Fruit fly (Drosophila melanogaster) whole organism, embryonic: ENCODE measurements around the gene CG15019.

ENCODE experiments used
- Asciz ChIP-seq: fragments of 200-800 bp; sonication (Bioruptor generic); optimal IDR thresholded peaks from 2 replicates; lab custom pipeline; 2017; ENCODE audit warnings: missing biosample characterization, mild to moderate bottlenecking, missing genetic modification characterization, missing genetic modification reagents
- Awh ChIP-seq: fragments of 200-800 bp; sonication (Bioruptor generic); IDR thresholded peaks from 2 replicates; pipeline ENCODE4, ENCODE4 v1.3.6; 2022; ENCODE audit warnings: missing biosample characterization, missing genetic modification characterization
- CG10462 ChIP-seq: fragments of 200-800 bp; sonication (Bioruptor generic); optimal IDR thresholded peaks from 2 replicates; lab custom pipeline; 2016; ENCODE audit warnings: missing biosample characterization, missing genetic modification characterization
- CG13424 ChIP-seq: fragments of 200-800 bp; sonication (Bioruptor generic); optimal IDR thresholded peaks from 2 replicates; lab custom pipeline; 2019; ENCODE audit warnings: missing biosample characterization, mild to moderate bottlenecking, missing genetic modification characterization, moderate library complexity
- CG14014 ChIP-seq: fragments of 200-800 bp; sonication (Bioruptor generic); IDR thresholded peaks from 2 replicates; pipeline ENCODE4 v1.3.6; 2022; ENCODE audit warnings: missing biosample characterization, missing genetic modification characterization
- CG14441 ChIP-seq: fragments of 200-800 bp; sonication (Bioruptor generic); IDR thresholded peaks from 2 replicates; pipeline ENCODE4 v1.3.6; 2022; ENCODE audit warnings: missing biosample characterization, missing genetic modification characterization
- CG15601 ChIP-seq: fragments of 200-800 bp; sonication (Bioruptor generic); optimal IDR thresholded peaks from 3 replicates; lab custom pipeline; 2019; ENCODE audit warnings: missing biosample characterization, mild to moderate bottlenecking, missing genetic modification characterization, moderate library complexity
- CG16863 ChIP-seq: fragments of 200-800 bp; sonication (Bioruptor generic); optimal IDR thresholded peaks from 3 replicates; lab custom pipeline; 2016; ENCODE audit warnings: missing biosample characterization, missing genetic modification characterization
- CG17829 ChIP-seq: fragments of 200-800 bp; optimal IDR thresholded peaks from 2 replicates; lab custom pipeline; 2019; ENCODE audit warnings: missing biosample characterization, mild to moderate bottlenecking, missing genetic modification characterization, moderate library complexity
- CG18262 ChIP-seq: fragments of 200-800 bp; optimal IDR thresholded peaks from 3 replicates; lab custom pipeline; 2019; ENCODE audit warnings: missing biosample characterization, mild to moderate bottlenecking, missing genetic modification characterization, moderate library complexity
- CG18619 ChIP-seq: fragments of 200-800 bp; sonication (Bioruptor generic); optimal IDR thresholded peaks from 3 replicates; lab custom pipeline; 2017; ENCODE audit warnings: missing biosample characterization, mild to moderate bottlenecking, missing genetic modification characterization
- CG2678 ChIP-seq: fragments of 200-800 bp; sonication (Bioruptor generic); optimal IDR thresholded peaks from 3 replicates; lab custom pipeline; 2019; ENCODE audit warnings: missing biosample characterization, mild to moderate bottlenecking, missing genetic modification characterization, moderate library complexity
- CG30431 ChIP-seq: fragments of 200-800 bp; sonication (Bioruptor generic); optimal IDR thresholded peaks from 2 replicates; lab custom pipeline; 2017; ENCODE audit warnings: missing biosample characterization, missing genetic modification characterization
- CG32767 ChIP-seq: fragments of 200-800 bp; sonication (Bioruptor generic); IDR thresholded peaks from 2 replicates; pipeline ENCODE4 v1.3.6; 2022; ENCODE audit warnings: missing biosample characterization, missing genetic modification characterization
- CG34376 ChIP-seq: fragments of 200-800 bp; sonication (Bioruptor generic); optimal IDR thresholded peaks from 2 replicates; lab custom pipeline; 2018; ENCODE audit warnings: missing biosample characterization, mild to moderate bottlenecking, missing genetic modification characterization
- CG4282 ChIP-seq: fragments of 200-800 bp; sonication (Bioruptor generic); optimal IDR thresholded peaks from 2 replicates; lab custom pipeline; 2016; ENCODE audit warnings: missing biosample characterization, missing genetic modification characterization
- CG6272 ChIP-seq: fragments of 200-800 bp; sonication (Bioruptor generic); IDR thresholded peaks from 2 replicates; pipeline ENCODE4 v1.3.6; 2022; ENCODE audit warnings: missing biosample characterization, missing genetic modification characterization
- CG7271 ChIP-seq: fragments of 200-800 bp; sonication (Bioruptor generic); optimal IDR thresholded peaks from 2 replicates; lab custom pipeline; 2018; ENCODE audit warnings: missing biosample characterization, mild to moderate bottlenecking, missing genetic modification characterization, moderate library complexity
- CG7372 ChIP-seq: fragments of 200-800 bp; sonication (Bioruptor generic); IDR thresholded peaks from 2 replicates; pipeline ENCODE4 v1.3.6; 2022; ENCODE audit warnings: missing biosample characterization, missing genetic modification characterization
- CG8478 ChIP-seq: fragments of >200 bp; optimal IDR thresholded peaks from 2 replicates; lab custom pipeline; 2018
- CG9437 ChIP-seq: fragments of 200-800 bp; sonication (Bioruptor generic); optimal IDR thresholded peaks from 2 replicates; lab custom pipeline; 2018; ENCODE audit warnings: missing biosample characterization, mild to moderate bottlenecking, missing genetic modification characterization
- CrebB ChIP-seq: fragments of 200-800 bp; sonication (Bioruptor generic); optimal IDR thresholded peaks from 3 replicates; lab custom pipeline; 2018; ENCODE audit warnings: missing biosample characterization, mild to moderate bottlenecking, missing genetic modification characterization
- E2f1 ChIP-seq: fragments of 200-800 bp; sonication (Bioruptor generic); IDR thresholded peaks from 2 replicates; pipeline ENCODE4 v1.3.6; 2022; ENCODE audit warnings: missing biosample characterization, missing genetic modification characterization
- Fer1 ChIP-seq: fragments of 200-800 bp; sonication (Bioruptor generic); optimal IDR thresholded peaks from 2 replicates; lab custom pipeline; 2017; ENCODE audit warnings: missing biosample characterization, mild to moderate bottlenecking, missing genetic modification characterization
- Hey ChIP-seq: fragments of 200-800 bp; sonication (Bioruptor generic); optimal IDR thresholded peaks from 3 replicates; lab custom pipeline; 2018; ENCODE audit warnings: missing biosample characterization, mild to moderate bottlenecking, missing genetic modification characterization
- HmgZ ChIP-seq: fragments of 200-800 bp; sonication (Bioruptor generic); optimal IDR thresholded peaks from 2 replicates; lab custom pipeline; 2018; ENCODE audit warnings: missing biosample characterization, mild to moderate bottlenecking, missing genetic modification characterization
- Hmr ChIP-seq: fragments of 200-800 bp; sonication (Bioruptor generic); optimal IDR thresholded peaks from 3 replicates; lab custom pipeline; 2017; ENCODE audit warnings: mild to moderate bottlenecking, missing biosample characterization, missing genetic modification reagents, missing genetic modification characterization
- MESR4 ChIP-seq: fragments of 200-800 bp; sonication (Bioruptor generic); optimal IDR thresholded peaks from 2 replicates; lab custom pipeline; 2018; ENCODE audit warnings: missing biosample characterization, mild to moderate bottlenecking, missing genetic modification characterization, moderate library complexity
- Myb ChIP-seq: fragments of 200-800 bp; sonication (Bioruptor generic); optimal IDR thresholded peaks from 2 replicates; lab custom pipeline; 2016; ENCODE audit warnings: missing biosample characterization, missing genetic modification characterization
- Nf-YB ChIP-seq: fragments of 200-800 bp; sonication (Bioruptor generic); optimal IDR thresholded peaks from 3 replicates; lab custom pipeline; 2019; ENCODE audit warnings: missing biosample characterization, mild to moderate bottlenecking, missing genetic modification characterization, moderate library complexity
- NfI ChIP-seq: fragments of 200-800 bp; sonication (Bioruptor generic); optimal IDR thresholded peaks from 3 replicates; lab custom pipeline; 2018; ENCODE audit warnings: missing biosample characterization, mild to moderate bottlenecking, missing genetic modification characterization, moderate library complexity
- Rfx ChIP-seq: fragments of 200-800 bp; sonication (Bioruptor generic); IDR thresholded peaks from 2 replicates; pipeline ENCODE4 v1.3.6; 2022; ENCODE audit warnings: missing biosample characterization, missing genetic modification characterization
- Side ChIP-seq: fragments of 200-800 bp; sonication (Bioruptor generic); optimal IDR thresholded peaks from 2 replicates; lab custom pipeline; 2016; ENCODE audit warnings: missing biosample characterization, missing genetic modification characterization
- Sry-δ ChIP-seq: fragments of 200-800 bp; sonication (Bioruptor generic); optimal IDR thresholded peaks from 2 replicates; lab custom pipeline; 2016; ENCODE audit warnings: missing biosample characterization, missing genetic modification characterization
- bab2 ChIP-seq: fragments of 200-800 bp; sonication (Bioruptor generic); optimal IDR thresholded peaks from 2 replicates; lab custom pipeline; 2016; ENCODE audit warnings: missing biosample characterization, missing genetic modification characterization
- chm ChIP-seq: fragments of 200-800 bp; sonication (Bioruptor generic); IDR thresholded peaks from 2 replicates; pipeline ENCODE4 v1.3.6; 2022; ENCODE audit warnings: missing biosample characterization, missing genetic modification characterization
- ci ChIP-seq: fragments of 200-800 bp; sonication (Bioruptor generic); IDR thresholded peaks from 3 replicates; pipeline ENCODE4 v1.3.6; 2022; ENCODE audit warnings: missing biosample characterization, missing genetic modification characterization
- croc ChIP-seq: fragments of 200-800 bp; sonication (Bioruptor generic); conservative IDR thresholded peaks from 3 replicates; pipeline ENCODE4 v1.3.6; 2022; ENCODE audit warnings: missing biosample characterization, missing genetic modification characterization
- dm ChIP-seq: fragments of 200-800 bp; sonication (Bioruptor generic); optimal IDR thresholded peaks from 3 replicates; lab custom pipeline; 2016; ENCODE audit warnings: missing biosample characterization, missing genetic modification characterization
- dmrt99B ChIP-seq: fragments of 200-800 bp; sonication (Bioruptor generic); optimal IDR thresholded peaks from 2 replicates; lab custom pipeline; 2018; ENCODE audit warnings: missing biosample characterization, mild to moderate bottlenecking, missing genetic modification characterization, moderate library complexity
- en ChIP-seq: fragments of 200-800 bp; sonication (Bioruptor generic); optimal IDR thresholded peaks from 2 replicates; lab custom pipeline; 2016; ENCODE audit warnings: missing biosample characterization, missing genetic modification characterization
- gcm ChIP-seq: fragments of 200-800 bp; sonication (Bioruptor generic); optimal IDR thresholded peaks from 2 replicates; lab custom pipeline; 2019; ENCODE audit warnings: missing biosample characterization, mild to moderate bottlenecking, missing genetic modification characterization, moderate library complexity
- hth ChIP-seq: fragments of >200 bp; optimal IDR thresholded peaks from 2 replicates; lab custom pipeline; 2017; ENCODE audit warnings: inconsistent platforms
- maf-S ChIP-seq: fragments of 200-800 bp; sonication (Bioruptor generic); optimal IDR thresholded peaks from 2 replicates; lab custom pipeline; 2016; ENCODE audit warnings: missing biosample characterization, missing genetic modification characterization
- p53 ChIP-seq: fragments of 200-800 bp; sonication (Bioruptor generic); optimal IDR thresholded peaks from 2 replicates; lab custom pipeline; 2016; ENCODE audit warnings: missing biosample characterization, missing genetic modification characterization
- pita ChIP-seq: fragments of 200-800 bp; sonication (Bioruptor generic); optimal IDR thresholded peaks from 2 replicates; lab custom pipeline; 2017; ENCODE audit warnings: missing biosample characterization, mild to moderate bottlenecking, missing genetic modification characterization
- pnt ChIP-seq: fragments of 200-800 bp; sonication (Bioruptor generic); optimal IDR thresholded peaks from 3 replicates; lab custom pipeline; 2016; ENCODE audit warnings: missing biosample characterization, missing genetic modification characterization
- sd ChIP-seq: fragments of 200-800 bp; sonication (Bioruptor generic); optimal IDR thresholded peaks from 3 replicates; lab custom pipeline; 2018; ENCODE audit warnings: missing biosample characterization, mild to moderate bottlenecking, missing genetic modification characterization, moderate library complexity
- sens-2 ChIP-seq: fragments of 200-800 bp; sonication (Bioruptor generic); IDR thresholded peaks from 2 replicates; pipeline ENCODE4 v1.3.6; 2022; ENCODE audit warnings: missing biosample characterization, missing genetic modification characterization
- slou ChIP-seq: fragments of 200-800 bp; sonication (Bioruptor generic); optimal IDR thresholded peaks from 3 replicates; lab custom pipeline; 2016; ENCODE audit warnings: missing biosample characterization, missing genetic modification characterization
- vvl ChIP-seq: fragments of 200-800 bp; sonication (Bioruptor generic); IDR thresholded peaks from 2 replicates; pipeline ENCODE4 v1.3.6; 2022; ENCODE audit warnings: missing biosample characterization, missing genetic modification characterization
- wor ChIP-seq: fragments of 200-800 bp; sonication (Bioruptor generic); IDR thresholded peaks from 2 replicates; pipeline ENCODE4 v1.3.6; 2022; ENCODE audit warnings: missing biosample characterization, missing genetic modification characterization

Gene CG15019

dm6 chr3L:4413800-4414446 is 8.1 kb upstream of the CG15019 start (continued):
- TF ChIP-seq p53 (GFP tag; lab: Kevin White, UChicago) = no peak
- no peak for TF ChIP-seq CG10462
- no peak for TF ChIP-seq Nf-YB
- TF ChIP-seq CG17829 (tag; lab: Kevin White, UChicago) = no peak
- TF ChIP-seq MESR4 = no peak
- no peak for TF ChIP-seq NfI (GFP tag; lab: Kevin White, UChicago)
- no peak for TF ChIP-seq CG15601 (tag; lab: Kevin White, UChicago)
- TF ChIP-seq dmrt99B (tag; lab: Kevin White, UChicago) = no peak
- peak; percentile 20 for TF ChIP-seq Fer1 (GFP tag; lab: Kevin White, UChicago)
- TF ChIP-seq HmgZ (tag; lab: Kevin White, UChicago) = peak; percentile 45
- no peak for TF ChIP-seq Sry-δ (GFP tag; lab: Kevin White, UChicago)
- TF ChIP-seq Side = no peak
- no peak for TF ChIP-seq CG30431 (GFP tag; lab: Kevin White, UChicago)
- TF ChIP-seq slou (GFP tag; lab: Kevin White, UChicago) = no peak
- no peak for TF ChIP-seq pnt (GFP tag; lab: Kevin White, UChicago)
- TF ChIP-seq CG6272 = no peak
- TF ChIP-seq croc (GFP tag; lab: Robert Waterston, UW) = no peak
- TF ChIP-seq CG8478 (lab: Kevin White, UChicago) = no peak
- TF ChIP-seq dm (GFP tag; lab: Kevin White, UChicago) = no peak
- TF ChIP-seq CG18619 = no peak
- TF ChIP-seq CG14014 (GFP tag; lab: Robert Waterston, UW) = peak; percentile 47; the same call in 1 of the 2 replicates
- no peak for TF ChIP-seq CG2678 (tag; lab: Kevin White, UChicago)
- no peak for TF ChIP-seq Awh
- peak; percentile 46 for TF ChIP-seq CrebB (tag; lab: Kevin White, UChicago)
- TF ChIP-seq gcm (GFP tag; lab: Kevin White, UChicago) = no peak
- no peak for TF ChIP-seq Hmr (GFP tag; lab: Kevin White, UChicago)
- no peak for TF ChIP-seq wor
- peak; percentile 91 for TF ChIP-seq CG34376
- TF ChIP-seq en (GFP tag; lab: Kevin White, UChicago) = no peak
- TF ChIP-seq CG32767 (GFP tag; lab: Robert Waterston, UW) = peak; percentile 74
- no peak for TF ChIP-seq hth (lab: Kevin White, UChicago)
- no peak for TF ChIP-seq CG7271 (tag; lab: Kevin White, UChicago)
- peak; percentile 14; the same call in 1 of the 2 replicates for TF ChIP-seq CG14441
- TF ChIP-seq CG13424 = no peak
- no peak for TF ChIP-seq maf-S (GFP tag; lab: Kevin White, UChicago)
- peak; percentile 74 for TF ChIP-seq Rfx (GFP tag; lab: Robert Waterston, UW)
- TF ChIP-seq chm (GFP tag; lab: Robert Waterston, UW) = peak; percentile 42; the same call in 1 of the 2 replicates
- TF ChIP-seq CG4282 (GFP tag; lab: Kevin White, UChicago) = no peak
- no peak for TF ChIP-seq CG9437 (GFP tag; lab: Kevin White, UChicago)
- 0 out of 2 replicates have a peak, but pooled peaks have one; percentile 31 for TF ChIP-seq E2f1 (GFP tag; lab: Robert Waterston, UW)
- peak; percentile 69 for TF ChIP-seq sd (tag; lab: Kevin White, UChicago)
- no peak for TF ChIP-seq CG7372 (GFP tag; lab: Robert Waterston, UW)
- no peak for TF ChIP-seq Myb (GFP tag; lab: Kevin White, UChicago)
- peak; percentile 56; the same call in 1 of the 3 replicates for TF ChIP-seq ci
- TF ChIP-seq sens-2 (GFP tag; lab: Robert Waterston, UW) = no peak
- no peak for TF ChIP-seq Hey (tag; lab: Kevin White, UChicago)
- no peak; the same call in 1 of the 2 replicates for TF ChIP-seq vvl (GFP tag; lab: Robert Waterston, UW)
- no peak for TF ChIP-seq CG16863
- no peak for TF ChIP-seq CG18262 (tag; lab: Kevin White, UChicago)
- no peak for TF ChIP-seq pita (GFP tag; lab: Kevin White, UChicago)
- TF ChIP-seq bab2 (GFP tag; lab: Kevin White, UChicago) = no peak
- no peak for TF ChIP-seq Asciz
